Worm (Caenorhabditis elegans): ENCODE measurements around the gene C35D10.6.
A peak's percentile ranks its signal among the peaks of the same experiment; 100 is the strongest.

The C35D10.6 gene

ce11 chrIII:4873395-4873794, 14.3 kb downstream of the C35D10.6 start:
- no peak for TF ChIP-seq hlh-13 (GFP tag; optimal IDR thresholded peaks at IDR 0.05)
- no peak for TF ChIP-seq ceh-19 (GFP tag; optimal IDR thresholded peaks at IDR 0.05)
- TF ChIP-seq ceh-6 (GFP tag; optimal IDR thresholded peaks at IDR 0.05): no peak
- TF ChIP-seq ceh-48 (tag; optimal IDR thresholded peaks at IDR 0.05): no peak
- no peak for TF ChIP-seq lin-11 (tag; optimal IDR thresholded peaks at IDR 0.05)
- TF ChIP-seq nhr-11 (tag; optimal IDR thresholded peaks at IDR 0.05): no peak
- TF ChIP-seq ceh-2 (tag; optimal IDR thresholded peaks at IDR 0.05): no peak
- TF ChIP-seq madf-2 (tag; optimal IDR thresholded peaks at IDR 0.05): no peak
- no peak for TF ChIP-seq ceh-22 (tag; optimal IDR thresholded peaks at IDR 0.05)
- TF ChIP-seq F13H6.1 (tag; optimal IDR thresholded peaks at IDR 0.05): no peak
- no peak for TF ChIP-seq odd-2 (tag; optimal IDR thresholded peaks at IDR 0.05)
- no peak for TF ChIP-seq hlh-15 (tag; optimal IDR thresholded peaks at IDR 0.05)
- no peak for TF ChIP-seq gmeb-2 (tag; optimal IDR thresholded peaks at IDR 0.05)
- TF ChIP-seq pha-2 (tag; optimal IDR thresholded peaks at IDR 0.05): no peak
- TF ChIP-seq nhr-232 (tag; optimal IDR thresholded peaks at IDR 0.05): no peak
- TF ChIP-seq ceh-45 (GFP tag; IDR thresholded peaks at IDR 0.05): no peak

ce11 chrIII:4874671-4875070, 15.5 kb downstream of the C35D10.6 start, which contains the start of gene C35D10.12:
Gene C35D10.12 (minus strand): TSS chrIII:4874771.
- TF ChIP-seq ceh-18 (tag; optimal IDR thresholded peaks at IDR 0.05): no peak
- TF ChIP-seq ttx-3 (tag; optimal IDR thresholded peaks at IDR 0.05): no peak
- TF ChIP-seq sox-4 (tag; optimal IDR thresholded peaks at IDR 0.05): no peak
- no peak for TF ChIP-seq ets-4 (tag; optimal IDR thresholded peaks at IDR 0.05)
- no peak for TF ChIP-seq hlh-8 (tag; optimal IDR thresholded peaks at IDR 0.05)
- no peak for TF ChIP-seq nhr-11 (tag; optimal IDR thresholded peaks at IDR 0.05)
- TF ChIP-seq sdc-2 (tag; optimal IDR thresholded peaks at IDR 0.05): no peak
- no peak for TF ChIP-seq hlh-30 (tag; optimal IDR thresholded peaks at IDR 0.05; ENCODE audit: insufficient read depth)
- no peak for TF ChIP-seq dve-1 (tag; optimal IDR thresholded peaks at IDR 0.05)
- no peak for TF ChIP-seq fax-1 (tag; optimal IDR thresholded peaks at IDR 0.05)

DNA sequence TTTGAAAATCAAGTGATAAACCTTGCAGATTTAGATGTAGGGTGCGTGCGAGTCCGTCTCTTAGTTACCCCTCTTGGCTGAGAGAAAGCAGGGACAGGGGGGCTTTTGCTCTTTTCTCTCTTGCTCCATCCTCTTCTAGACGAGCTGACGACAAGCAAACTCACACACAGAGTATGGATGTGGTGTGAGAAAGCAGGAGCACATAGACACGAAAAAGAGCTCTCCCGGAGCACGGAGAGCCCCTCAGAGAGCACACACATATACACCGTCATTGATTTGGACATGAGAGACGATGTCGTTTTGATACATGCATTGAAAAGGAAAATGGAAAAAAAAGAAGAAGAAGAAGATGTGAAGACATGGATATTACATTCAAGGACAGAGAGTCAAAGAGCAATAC, 16.5 kb downstream of the C35D10.6 start:
- TF ChIP-seq ceh-2 (tag; optimal IDR thresholded peaks at IDR 0.05) (no peak), pax-1 (tag; optimal IDR thresholded peaks at IDR 0.05) (no peak), ceh-31 (tag; optimal IDR thresholded peaks at IDR 0.05) (peak; percentile 24), npax-4 (tag; optimal IDR thresholded peaks at IDR 0.05) (no peak)

- peak; percentile 22 for TF ChIP-seq unc-42 (tag; optimal IDR thresholded peaks at IDR 0.05)
- peak; percentile 21 for TF ChIP-seq elt-2 (tag; optimal IDR thresholded peaks at IDR 0.05)
- TF ChIP-seq pros-1 (tag; optimal IDR thresholded peaks at IDR 0.05): no peak
Measured at ce11 chrIII:4878281-4878680, 19.1 kb downstream of the C35D10.6 start, which contains the start of the genes tost-1 and arx-6. Gene tost-1 (minus strand): TSS chrIII:4878311. Gene arx-6 (plus strand): TSS chrIII:4878658.

ce11 chrIII:4879445-4879844, 20.3 kb downstream of the C35D10.6 start, which contains the start of gene C35D10.1:
Gene C35D10.1 (plus strand): TSS chrIII:4879745.
- TF ChIP-seq lin-11 (tag; optimal IDR thresholded peaks at IDR 0.05): no peak
- no peak for TF ChIP-seq che-1 (tag; optimal IDR thresholded peaks at IDR 0.05)

DNA sequence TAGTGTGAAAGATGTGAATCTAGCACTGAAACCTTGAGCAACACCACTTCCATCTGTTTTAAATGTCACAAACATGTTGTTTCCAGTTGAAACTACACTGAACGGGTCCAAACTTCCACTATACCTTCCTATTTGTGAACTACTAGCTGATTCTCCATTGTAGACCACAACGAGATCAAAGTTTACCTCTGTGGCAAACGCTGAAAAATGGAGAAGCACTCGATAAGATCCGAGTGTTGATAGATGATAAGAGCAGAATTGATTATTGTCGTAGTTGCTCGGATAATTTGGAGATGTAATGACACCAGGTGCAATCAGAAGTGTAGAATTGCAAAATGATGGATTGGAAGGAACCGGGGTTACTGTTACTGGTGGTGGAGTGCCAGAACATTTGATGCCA, 22.8 kb downstream of the C35D10.6 start:
- no peak for TF ChIP-seq elt-4 (tag; optimal IDR thresholded peaks at IDR 0.05)
- no peak for TF ChIP-seq nfya-1 (tag; optimal IDR thresholded peaks at IDR 0.05)
- no peak for TF ChIP-seq hlh-6 (tag; optimal IDR thresholded peaks at IDR 0.05)
- no peak for TF ChIP-seq ceh-19 (GFP tag; optimal IDR thresholded peaks at IDR 0.05)
- TF ChIP-seq unc-86 (tag; optimal IDR thresholded peaks at IDR 0.05): no peak
- no peak for TF ChIP-seq K09A11.1 (tag; optimal IDR thresholded peaks at IDR 0.05; ENCODE audit: insufficient read depth)
- TF ChIP-seq hlh-8 (tag; optimal IDR thresholded peaks at IDR 0.05): no peak
- no peak for TF ChIP-seq pag-3 (tag; optimal IDR thresholded peaks at IDR 0.05; ENCODE audit: borderline replicate concordance)
- TF ChIP-seq F13H6.1 (tag; optimal IDR thresholded peaks at IDR 0.05): no peak

Data from whole organism, late embryonic.